Worm (Caenorhabditis elegans): Measurements from ENCODE around the gene C04E7.1.
A peak's percentile ranks its signal among the peaks of the same experiment; 100 is the strongest.

Gene C04E7.1

DNA sequence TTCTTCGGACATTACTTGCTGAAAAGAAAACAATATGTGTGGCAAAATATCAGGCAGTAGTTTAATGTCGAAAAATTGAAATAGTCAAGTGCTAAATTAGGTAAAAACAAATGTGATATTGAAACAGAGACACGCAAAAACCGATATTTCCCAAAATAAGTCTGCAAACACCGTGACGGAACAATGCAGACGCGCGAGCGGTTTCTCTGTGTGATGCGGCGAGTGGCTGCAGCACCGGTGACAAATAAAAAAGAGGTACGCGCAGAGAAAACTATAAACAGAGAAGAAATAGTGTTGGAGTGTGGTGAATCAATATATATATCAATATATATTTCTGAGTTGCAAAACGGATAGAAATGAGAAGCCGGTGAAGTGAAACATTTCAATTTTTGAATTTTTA, 24.8 kb downstream of the C04E7.1 start, which contains the start of gene ife-2 (continued):
- no peak for TF ChIP-seq hmg-20 (GFP tag; IDR thresholded peaks at IDR 0.05)
- no peak for TF ChIP-seq snpc-4 (GFP tag; optimal IDR thresholded peaks at IDR 0.05)
- peak in 2 of 4 experiments; percentile 20 to 55 for TF ChIP-seq snpc-4 (tag; optimal IDR thresholded peaks at IDR 0.05)
- TF ChIP-seq mes-4 (tag; optimal IDR thresholded peaks at IDR 0.05), result no peak
- peak; percentile 72 for TF ChIP-seq lin-40 (tag; optimal IDR thresholded peaks at IDR 0.05)
- TF ChIP-seq hmg-1.2 (GFP tag; IDR thresholded peaks at IDR 0.05), result 0 out of 2 replicates have a peak, but pooled peaks have one; percentile 15
- peak; percentile 50; the same call in 1 of the 2 replicates for TF ChIP-seq dox-1 (GFP tag; IDR thresholded peaks at IDR 0.05)
- TF ChIP-seq let-526 (GFP tag; IDR thresholded peaks at IDR 0.05), result no peak
- no peak for TF ChIP-seq ccch-3 (GFP tag; optimal IDR thresholded peaks at IDR 0.05)
- no peak for TF ChIP-seq hrde-1 (tag; optimal IDR thresholded peaks at IDR 0.05; ENCODE audit: borderline replicate concordance)
- TF ChIP-seq Y95B8A.8 (GFP tag; IDR thresholded peaks at IDR 0.05), result no peak
- TF ChIP-seq nfyb-1 (GFP tag; IDR thresholded peaks at IDR 0.05), result 0 out of 2 replicates have a peak, but pooled peaks have one; percentile 61
- TF ChIP-seq nhr-80 (tag; optimal IDR thresholded peaks at IDR 0.05), result peak; percentile 43
- peak; percentile 11 for TF ChIP-seq F23B12.7 (tag; optimal IDR thresholded peaks at IDR 0.05; ENCODE audit: insufficient read depth)
- no peak for TF ChIP-seq tbx-9 (tag; optimal IDR thresholded peaks at IDR 0.05; ENCODE audit: borderline replicate concordance)
- no peak for TF ChIP-seq attf-6 (GFP tag; IDR thresholded peaks at IDR 0.05)
- TF ChIP-seq hlh-12 (tag; optimal IDR thresholded peaks at IDR 0.05), result no peak
- no peak for TF ChIP-seq sptf-2 (GFP tag; optimal IDR thresholded peaks at IDR 0.05)
- no peak for TF ChIP-seq F10E7.11 (tag; optimal IDR thresholded peaks at IDR 0.05)
- peak; percentile 37; the same call in 1 of the 2 replicates for TF ChIP-seq rcor-1 (GFP tag; IDR thresholded peaks at IDR 0.05)
- TF ChIP-seq ztf-3 (GFP tag; optimal IDR thresholded peaks at IDR 0.05), result no peak
- TF ChIP-seq lsl-1 (GFP tag; optimal IDR thresholded peaks at IDR 0.05), result no peak
- TF ChIP-seq ZK185.1 (tag; optimal IDR thresholded peaks at IDR 0.05; ENCODE audit: poor library complexity, severe bottlenecking), result peak; percentile 75
- TF ChIP-seq madf-10 (tag; optimal IDR thresholded peaks at IDR 0.05), result no peak
- no peak for TF ChIP-seq lsy-27 (tag; optimal IDR thresholded peaks at IDR 0.05; ENCODE audit: borderline replicate concordance, insufficient read depth)
- no peak for TF ChIP-seq F55B11.4 (tag; optimal IDR thresholded peaks at IDR 0.05; ENCODE audit: borderline replicate concordance, insufficient read depth)
- TF ChIP-seq mel-28 (tag; optimal IDR thresholded peaks at IDR 0.05; ENCODE audit: borderline replicate concordance), result no peak

DNA sequence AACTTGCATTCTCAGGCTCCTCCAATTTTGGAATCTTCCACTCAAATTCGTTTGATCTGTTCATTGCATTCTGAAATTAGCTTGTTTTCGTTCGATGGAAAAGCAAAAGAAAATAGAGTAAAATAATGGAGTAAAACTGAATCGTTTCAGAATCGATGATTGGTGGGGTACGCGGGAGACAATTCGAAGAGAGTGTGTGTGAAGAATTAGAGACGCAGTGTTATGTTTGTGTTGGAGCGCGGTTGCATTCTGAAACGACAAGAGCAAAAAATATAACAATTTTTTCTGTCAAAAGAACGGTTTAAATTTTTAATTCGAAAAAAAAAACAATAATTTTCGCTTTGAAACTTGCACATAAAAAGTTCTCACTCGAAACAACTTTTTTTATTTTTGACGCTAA, 30.8 kb downstream of the C04E7.1 start, which contains the start of gene ceh-93:
TSS of gene ceh-93 (minus strand) at position 70 of the 400 bp plus-strand sequence.
- no peak for TF ChIP-seq nhr-179 (tag; optimal IDR thresholded peaks at IDR 0.05)
- no peak for TF ChIP-seq B0019.2 (GFP tag; conservative IDR thresholded peaks at IDR 0.05)
- TF ChIP-seq lin-35 (GFP tag; optimal IDR thresholded peaks at IDR 0.05), result no peak
- TF ChIP-seq Y56A3A.18 (GFP tag; IDR thresholded peaks at IDR 0.05), result no peak
- no peak for TF ChIP-seq D2030.7 (GFP tag; IDR thresholded peaks at IDR 0.05)
- no peak for TF ChIP-seq rpc-1 (optimal IDR thresholded peaks at IDR 0.05)
- no peak for TF ChIP-seq rpc-1 (tag; optimal IDR thresholded peaks at IDR 0.05)
- TF ChIP-seq mcd-1 (GFP tag; IDR thresholded peaks at IDR 0.05), result peak; percentile 50
- no peak for TF ChIP-seq ceh-100 (GFP tag; IDR thresholded peaks at IDR 0.05)

DNA sequence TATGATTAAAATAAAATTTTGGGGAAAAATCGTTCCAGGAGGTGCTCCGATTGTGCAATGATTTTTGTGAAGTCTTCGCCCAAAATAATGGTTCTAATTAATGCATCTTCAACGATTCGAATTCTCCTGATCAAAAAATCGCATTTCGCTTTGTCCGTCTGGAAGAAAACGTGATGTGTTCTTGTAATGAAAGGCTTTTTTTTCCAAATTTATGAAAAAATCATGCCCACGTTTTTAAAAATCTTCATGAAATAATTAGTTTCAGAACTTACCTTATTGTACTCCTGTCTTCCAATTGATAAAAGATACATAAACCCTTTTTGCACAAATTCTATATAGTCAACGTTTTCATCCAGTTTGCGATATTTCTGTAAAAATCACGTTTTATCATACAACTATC, 31.7 kb downstream of the C04E7.1 start:
- no peak for TF ChIP-seq let-607 (tag; optimal IDR thresholded peaks at IDR 0.05)
- TF ChIP-seq C06A6.2 (GFP tag; conservative IDR thresholded peaks at IDR 0.05), result no peak
- no peak for TF ChIP-seq sptf-2 (GFP tag; optimal IDR thresholded peaks at IDR 0.05)
- no peak for TF ChIP-seq nhr-90 (tag; optimal IDR thresholded peaks at IDR 0.05)
- no peak for TF ChIP-seq aptf-3 (GFP tag; IDR thresholded peaks at IDR 0.05)
- TF ChIP-seq madf-10 (tag; optimal IDR thresholded peaks at IDR 0.05), result no peak
- no peak for TF ChIP-seq dpff-1 (tag; optimal IDR thresholded peaks at IDR 0.05)
- TF ChIP-seq rpc-1 (optimal IDR thresholded peaks at IDR 0.05), result no peak
- TF ChIP-seq rpc-1 (tag; optimal IDR thresholded peaks at IDR 0.05), result no peak
- no peak for TF ChIP-seq lsl-1 (GFP tag; optimal IDR thresholded peaks at IDR 0.05)
- no peak for TF ChIP-seq ztf-22 (GFP tag; optimal IDR thresholded peaks at IDR 0.05)
- TF ChIP-seq lin-35 (GFP tag; optimal IDR thresholded peaks at IDR 0.05), result no peak
- no peak for TF ChIP-seq F10E7.11 (tag; optimal IDR thresholded peaks at IDR 0.05)
- no peak for TF ChIP-seq chd-7 (tag; optimal IDR thresholded peaks at IDR 0.05)
- no peak for TF ChIP-seq lir-1 (GFP tag; conservative IDR thresholded peaks at IDR 0.05)
- TF ChIP-seq ztf-6 (GFP tag; IDR thresholded peaks at IDR 0.05), result no peak
- no peak for TF ChIP-seq let-526 (GFP tag; IDR thresholded peaks at IDR 0.05)
- no peak for TF ChIP-seq somi-1 (GFP tag; optimal IDR thresholded peaks at IDR 0.05)

All from whole organism, young adult.